Fruit fly (Drosophila melanogaster) whole organism, prepupa: ENCODE data around the gene CG43935.
A peak's percentile ranks its signal among the peaks of the same experiment; 100 is the strongest.

ENCODE experiments used
- Blimp-1 ChIP-seq: fragments of 200-800 bp; sonication (Bioruptor generic); optimal IDR thresholded peaks from 3 replicates; lab custom pipeline; 2017; ENCODE audit warnings: missing biosample characterization, missing genetic modification characterization, mild to moderate bottlenecking, moderate library complexity, missing genetic modification reagents
- CG10669 ChIP-seq: fragments of 200-800 bp; sonication (Bioruptor generic); optimal IDR thresholded peaks from 3 replicates; lab custom pipeline; 2018; ENCODE audit warnings: missing biosample characterization, mild to moderate bottlenecking, missing genetic modification characterization, moderate library complexity
- CG11294 ChIP-seq: fragments of 200-800 bp; sonication (Bioruptor generic); IDR thresholded peaks from 2 replicates; pipeline ENCODE4 v1.3.6; 2022; ENCODE audit warnings: missing biosample characterization, missing genetic modification characterization
- CG11762 ChIP-seq: fragments of 200-800 bp; sonication (Bioruptor generic); optimal IDR thresholded peaks from 3 replicates; lab custom pipeline; 2016; ENCODE audit warnings: missing biosample characterization, missing genetic modification characterization; ENCODE audit not compliant: insufficient read depth
- CG15336 ChIP-seq: fragments of 200-800 bp; sonication (Bioruptor generic); IDR thresholded peaks from 2 replicates; pipeline ENCODE4 v1.3.6; 2022; ENCODE audit warnings: missing biosample characterization, missing genetic modification characterization
- CG1621 ChIP-seq: fragments of 200-800 bp; sonication (Bioruptor generic); optimal IDR thresholded peaks from 3 replicates; lab custom pipeline; 2018; ENCODE audit warnings: missing biosample characterization, mild to moderate bottlenecking, missing genetic modification characterization
- CG3032 ChIP-seq: fragments of 200-800 bp; optimal IDR thresholded peaks from 2 replicates; lab custom pipeline; 2019; ENCODE audit warnings: missing biosample characterization, mild to moderate bottlenecking, missing genetic modification characterization, moderate library complexity
- CG32006 ChIP-seq: fragments of 200-800 bp; sonication (Bioruptor generic); optimal IDR thresholded peaks from 3 replicates; lab custom pipeline; 2017; ENCODE audit warnings: missing biosample characterization, mild to moderate bottlenecking, missing genetic modification characterization
- CG34406 ChIP-seq: fragments of 200-800 bp; sonication (Bioruptor generic); optimal IDR thresholded peaks from 3 replicates; lab custom pipeline; 2016; ENCODE audit warnings: missing biosample characterization, missing genetic modification characterization
- CG4318 ChIP-seq: fragments of 200-800 bp; sonication (Bioruptor generic); optimal IDR thresholded peaks from 3 replicates; lab custom pipeline; 2017; ENCODE audit warnings: missing biosample characterization, mild to moderate bottlenecking, missing genetic modification characterization
- CG6163 ChIP-seq: fragments of 200-800 bp; sonication (Bioruptor generic); IDR thresholded peaks from 3 replicates; pipeline ENCODE4 v1.3.6; 2022; ENCODE audit warnings: missing biosample characterization, missing genetic modification characterization
- CG6276 ChIP-seq: fragments of 200-800 bp; sonication (Bioruptor generic); optimal IDR thresholded peaks from 2 replicates; lab custom pipeline; 2017; ENCODE audit warnings: missing biosample characterization, mild to moderate bottlenecking, missing genetic modification characterization
- CG6792 ChIP-seq: fragments of 200-800 bp; sonication (Bioruptor generic); optimal IDR thresholded peaks from 3 replicates; lab custom pipeline; 2016; ENCODE audit warnings: missing biosample characterization, missing genetic modification characterization
- CG6808 ChIP-seq: fragments of 200-800 bp; sonication (Bioruptor generic); optimal IDR thresholded peaks from 3 replicates; lab custom pipeline; 2017; ENCODE audit warnings: missing biosample characterization, missing genetic modification characterization, mild to moderate bottlenecking, moderate library complexity, missing genetic modification reagents
- CG8119 ChIP-seq: fragments of 200-800 bp; sonication (Bioruptor generic); IDR thresholded peaks from 3 replicates; pipeline ENCODE4 v1.3.6; 2022; ENCODE audit warnings: missing biosample characterization, missing genetic modification characterization
- CG8632 ChIP-seq: fragments of 200-800 bp; sonication (Bioruptor generic); optimal IDR thresholded peaks from 3 replicates; lab custom pipeline; 2016; ENCODE audit warnings: missing biosample characterization, missing genetic modification characterization
- CG9139 ChIP-seq: fragments of 200-800 bp; sonication (Bioruptor generic); optimal IDR thresholded peaks from 3 replicates; lab custom pipeline; 2017; ENCODE audit warnings: missing biosample characterization, mild to moderate bottlenecking, missing genetic modification characterization
- Eip75B ChIP-seq: fragments of 200-800 bp; sonication (Bioruptor generic); optimal IDR thresholded peaks from 3 replicates; lab custom pipeline; 2016; ENCODE audit warnings: missing biosample characterization, missing genetic modification characterization
- Eip78C ChIP-seq: fragments of 200-800 bp; sonication (Bioruptor generic); peaks from one replicate; lab custom pipeline; 2016; ENCODE audit warnings: missing biosample characterization, missing genetic modification characterization
- Ets21C ChIP-seq: fragments of 200-800 bp; sonication (Bioruptor generic); optimal IDR thresholded peaks from 3 replicates; lab custom pipeline; 2016; ENCODE audit warnings: missing biosample characterization, missing genetic modification characterization
- Ets96B ChIP-seq: fragments of 200-800 bp; optimal IDR thresholded peaks from 2 replicates; lab custom pipeline; 2019; ENCODE audit warnings: missing biosample characterization, mild to moderate bottlenecking, missing genetic modification characterization, moderate library complexity
- Hr39 ChIP-seq: fragments of 200-800 bp; sonication (Bioruptor generic); optimal IDR thresholded peaks from 2 replicates; lab custom pipeline; 2016; ENCODE audit warnings: missing biosample characterization, missing genetic modification characterization
- Hr4 ChIP-seq: fragments of 200-800 bp; sonication (Bioruptor generic); optimal IDR thresholded peaks from 3 replicates; lab custom pipeline; 2016; ENCODE audit warnings: missing biosample characterization, missing genetic modification characterization
- Lpt ChIP-seq: fragments of 200-800 bp; sonication (Bioruptor generic); optimal IDR thresholded peaks from 3 replicates; lab custom pipeline; 2016; ENCODE audit warnings: missing biosample characterization, missing genetic modification characterization
- Met ChIP-seq: fragments of 200-800 bp; sonication (Bioruptor generic); optimal IDR thresholded peaks from 3 replicates; lab custom pipeline; 2016; ENCODE audit warnings: missing biosample characterization, missing genetic modification characterization
- Smox ChIP-seq: fragments of 200-800 bp; sonication (Bioruptor generic); optimal IDR thresholded peaks from 3 replicates; lab custom pipeline; 2016; ENCODE audit warnings: missing biosample characterization, missing genetic modification characterization
- Sox102F ChIP-seq: fragments of 200-800 bp; sonication (Bioruptor generic); optimal IDR thresholded peaks from 2 replicates; lab custom pipeline; 2016; ENCODE audit warnings: missing biosample characterization, mild to moderate bottlenecking, missing genetic modification characterization
- Sox14 ChIP-seq: fragments of 200-800 bp; sonication (Bioruptor generic); optimal IDR thresholded peaks from 3 replicates; lab custom pipeline; 2016; ENCODE audit warnings: missing biosample characterization, missing genetic modification characterization
- achi ChIP-seq: fragments of 200-800 bp; sonication (Bioruptor generic); optimal IDR thresholded peaks from 3 replicates; lab custom pipeline; 2016; ENCODE audit warnings: missing biosample characterization, missing genetic modification characterization
- acj6 ChIP-seq: fragments of 200-800 bp; sonication (Bioruptor generic); optimal IDR thresholded peaks from 3 replicates; lab custom pipeline; 2016; ENCODE audit warnings: missing biosample characterization, missing genetic modification characterization
- cyc ChIP-seq: fragments of 200-800 bp; sonication (Bioruptor generic); optimal IDR thresholded peaks from 3 replicates; lab custom pipeline; 2016; ENCODE audit warnings: missing biosample characterization, missing genetic modification characterization
- dac ChIP-seq: fragments of 200-800 bp; sonication (Bioruptor generic); optimal IDR thresholded peaks from 2 replicates; lab custom pipeline; 2017; ENCODE audit warnings: missing biosample characterization, mild to moderate bottlenecking, missing genetic modification characterization
- dsx ChIP-seq: fragments of 200-800 bp; optimal IDR thresholded peaks from 3 replicates; lab custom pipeline; 2019; ENCODE audit warnings: missing biosample characterization, mild to moderate bottlenecking, missing genetic modification characterization, moderate library complexity; ENCODE audit not compliant: poor library complexity, severe bottlenecking
- eg ChIP-seq: fragments of 200-800 bp; sonication (Bioruptor generic); IDR thresholded peaks from 3 replicates; pipeline ENCODE4 v1.3.6; 2022; ENCODE audit warnings: missing biosample characterization, missing genetic modification characterization
- fd59A ChIP-seq: fragments of 200-800 bp; sonication (Bioruptor generic); optimal IDR thresholded peaks from 2 replicates; lab custom pipeline; 2017; ENCODE audit warnings: missing biosample characterization, mild to moderate bottlenecking, missing genetic modification characterization, missing genetic modification reagents
- fd85E ChIP-seq: fragments of 200-800 bp; sonication (Bioruptor generic); optimal IDR thresholded peaks from 3 replicates; lab custom pipeline; 2016; ENCODE audit warnings: missing biosample characterization, missing genetic modification characterization
- fkh ChIP-seq: fragments of 200-800 bp; sonication (Bioruptor generic); optimal IDR thresholded peaks from 3 replicates; lab custom pipeline; 2017; ENCODE audit warnings: missing biosample characterization, mild to moderate bottlenecking, missing genetic modification characterization, moderate library complexity
- lz ChIP-seq: fragments of 200-800 bp; sonication (Bioruptor generic); optimal IDR thresholded peaks from 3 replicates; lab custom pipeline; 2016; ENCODE audit warnings: missing biosample characterization, missing genetic modification characterization
- net ChIP-seq: fragments of 200-800 bp; sonication (Bioruptor generic); optimal IDR thresholded peaks from 3 replicates; lab custom pipeline; 2016; ENCODE audit warnings: missing biosample characterization, missing genetic modification characterization
- pdm3 ChIP-seq: fragments of 200-800 bp; sonication (Bioruptor generic); optimal IDR thresholded peaks from 3 replicates; lab custom pipeline; 2016; ENCODE audit warnings: missing biosample characterization, missing genetic modification characterization
- salr ChIP-seq, 2 experiments: fragments of 200-800 bp; sonication (Bioruptor generic); optimal IDR thresholded peaks; 3 replicates each; lab custom pipeline; 2016 to 2018; ENCODE audit warnings: missing biosample characterization in 2 of 2, missing genetic modification characterization in 2 of 2, mild to moderate bottlenecking in 1 of 2
- spab ChIP-seq: fragments of 200-800 bp; sonication (Bioruptor generic); optimal IDR thresholded peaks from 2 replicates; lab custom pipeline; 2017; ENCODE audit warnings: missing biosample characterization, mild to moderate bottlenecking, missing genetic modification characterization, missing genetic modification reagents
- ss ChIP-seq, 2 experiments: fragments of 200-800 bp; sonication (Bioruptor generic); optimal IDR thresholded peaks; 2 replicates in 1 of 2; 3 replicates in 1 of 2; lab custom pipeline; 2017 to 2018; ENCODE audit warnings: mild to moderate bottlenecking in 2 of 2, missing biosample characterization in 2 of 2, missing genetic modification characterization in 2 of 2, moderate library complexity in 1 of 2
- topi ChIP-seq: fragments of 200-800 bp; sonication (Bioruptor generic); optimal IDR thresholded peaks from 3 replicates; lab custom pipeline; 2016; ENCODE audit warnings: missing biosample characterization, missing genetic modification characterization

The CG43935 gene

dm6 chr3R:27087549-27087948 is 22.3 kb downstream of the CG43935 start, which contains the start of gene Cpr97Ea:
TSS of gene Cpr97Ea (minus strand) at chr3R:27087778.
- TF ChIP-seq salr (GFP tag; optimal IDR thresholded peaks at IDR 0.05; lab: Kevin White, UChicago) (no peak), CG34406 (GFP tag; lab: Kevin White, UChicago) (no peak), fd59A (no peak), Smox (GFP tag; lab: Kevin White, UChicago) (no peak), CG8119 (no peak), CG6792 (no peak), CG11294 (GFP tag; lab: Robert Waterston, UW) (no peak), CG4318 (no peak), Eip78C (GFP tag; lab: Kevin White, UChicago) (peak; percentile 18), spab (GFP tag; lab: Kevin White, UChicago) (no peak), ss (GFP tag; optimal IDR thresholded peaks at IDR 0.05; lab: Kevin White, UChicago) (peak; percentile 0 to 18), CG32006 (GFP tag; lab: Kevin White, UChicago) (no peak), net (no peak), Ets96B (tag; lab: Kevin White, UChicago) (no peak), CG6276 (GFP tag; lab: Kevin White, UChicago) (no peak), CG1621 (peak; percentile 76)

DNA sequence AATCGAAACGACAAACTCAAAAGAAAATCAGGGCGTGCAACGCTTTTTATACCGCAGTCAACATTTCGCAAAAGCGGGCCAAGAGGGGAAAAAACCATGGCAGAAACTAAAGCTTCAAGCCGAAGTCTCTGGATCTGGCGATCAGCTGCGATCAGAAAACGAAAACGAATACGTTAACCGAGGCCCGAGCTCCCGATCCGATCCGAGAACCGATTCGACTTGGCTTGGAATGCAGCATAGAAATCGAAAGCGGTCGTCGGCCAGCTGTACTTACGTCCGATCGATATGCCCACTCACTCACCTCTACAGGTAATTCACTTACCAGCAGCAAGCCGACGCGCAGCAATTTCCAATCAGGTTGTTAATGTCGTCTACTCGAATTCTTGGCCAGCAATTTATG is 25.9 kb downstream of the CG43935 start, which contains the start of gene Cpr97Eb:
TSS of gene Cpr97Eb (minus strand) at position 25 of the 400 bp plus-strand sequence.
- TF ChIP-seq CG8119, result no peak
- no peak for TF ChIP-seq CG6808 (GFP tag; lab: Kevin White, UChicago)
- TF ChIP-seq fd59A, result no peak
- TF ChIP-seq fd85E (GFP tag; lab: Kevin White, UChicago), result no peak
- no peak for TF ChIP-seq CG9139 (GFP tag; lab: Kevin White, UChicago)
- TF ChIP-seq lz, result no peak
- no peak for TF ChIP-seq CG32006 (GFP tag; lab: Kevin White, UChicago)
- 0 out of 3 replicates have a peak, but pooled peaks have one; percentile 21 for TF ChIP-seq eg (GFP tag; lab: Robert Waterston, UW)
- no peak for TF ChIP-seq topi
- TF ChIP-seq Blimp-1 (GFP tag; lab: Kevin White, UChicago), result peak; percentile 84
- peak; percentile 25 for TF ChIP-seq Lpt (GFP tag; lab: Kevin White, UChicago)
- no peak for TF ChIP-seq CG8632 (GFP tag; lab: Kevin White, UChicago)
- TF ChIP-seq CG6163 (GFP tag; lab: Robert Waterston, UW), result peak; percentile 54; the same call in 2 of the 3 replicates
- no peak for TF ChIP-seq cyc (GFP tag; lab: Kevin White, UChicago)
- no peak for TF ChIP-seq CG6276 (GFP tag; lab: Kevin White, UChicago)
- TF ChIP-seq acj6 (GFP tag; lab: Kevin White, UChicago), result no peak
- TF ChIP-seq Eip78C (GFP tag; lab: Kevin White, UChicago), result peak; percentile 18
- TF ChIP-seq pdm3, result no peak
- TF ChIP-seq Met (GFP tag; lab: Kevin White, UChicago), result no peak
- no peak for TF ChIP-seq salr (GFP tag; optimal IDR thresholded peaks at IDR 0.05; lab: Kevin White, UChicago)
- TF ChIP-seq Eip75B (GFP tag; lab: Kevin White, UChicago), result peak; percentile 42
- TF ChIP-seq spab (GFP tag; lab: Kevin White, UChicago), result no peak
- TF ChIP-seq CG34406 (GFP tag; lab: Kevin White, UChicago), result no peak
- no peak for TF ChIP-seq CG3032 (tag; lab: Kevin White, UChicago)
- no peak for TF ChIP-seq Hr39 (GFP tag; lab: Kevin White, UChicago)
- TF ChIP-seq ss (GFP tag; optimal IDR thresholded peaks at IDR 0.05; lab: Kevin White, UChicago), result peak in 1 of 2 experiments; percentile 43
- TF ChIP-seq dac, result no peak
- TF ChIP-seq CG15336, result no peak
- no peak for TF ChIP-seq Sox14 (GFP tag; lab: Kevin White, UChicago)
- no peak for TF ChIP-seq Sox102F (GFP tag; lab: Kevin White, UChicago)

DNA sequence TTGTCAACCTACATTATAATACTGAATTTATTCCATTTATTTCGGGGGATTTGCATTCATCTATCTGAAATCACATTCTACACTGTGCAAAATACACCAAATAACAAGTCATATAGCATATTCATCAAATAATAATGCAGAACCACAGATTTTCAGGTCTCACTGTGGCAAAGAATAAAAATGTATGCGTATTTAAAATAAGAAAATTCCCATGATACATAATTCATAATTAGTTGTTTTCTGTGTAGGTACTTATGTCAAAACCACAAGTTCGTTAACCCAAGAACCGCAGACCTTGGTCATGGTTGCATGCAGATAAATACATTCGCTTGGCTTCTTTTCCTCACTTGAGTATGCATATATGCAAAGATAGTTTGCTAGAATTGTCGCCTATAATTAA is 27.0 kb downstream of the CG43935 start:
- peak; percentile 36 for TF ChIP-seq Hr4 (GFP tag; lab: Kevin White, UChicago)
- peak; percentile 31 for TF ChIP-seq CG3032 (tag; lab: Kevin White, UChicago)
- no peak for TF ChIP-seq Smox (GFP tag; lab: Kevin White, UChicago)
- no peak for TF ChIP-seq CG8632 (GFP tag; lab: Kevin White, UChicago)
- TF ChIP-seq dsx (GFP tag; lab: Kevin White, UChicago), result peak; percentile 20
- no peak for TF ChIP-seq CG34406 (GFP tag; lab: Kevin White, UChicago)
- TF ChIP-seq CG10669 (GFP tag; lab: Kevin White, UChicago), result peak; percentile 35
- peak; percentile 16 for TF ChIP-seq cyc (GFP tag; lab: Kevin White, UChicago)
- peak; percentile 33 for TF ChIP-seq CG6792
- peak; percentile 3 for TF ChIP-seq fd59A
- peak; percentile 1 for TF ChIP-seq lz
- peak; percentile 44 for TF ChIP-seq CG32006 (GFP tag; lab: Kevin White, UChicago)
- no peak for TF ChIP-seq CG9139 (GFP tag; lab: Kevin White, UChicago)
- TF ChIP-seq Sox102F (GFP tag; lab: Kevin White, UChicago), result no peak
- peak; percentile 5 for TF ChIP-seq Ets21C (GFP tag; lab: Kevin White, UChicago)
- peak; percentile 19 for TF ChIP-seq CG6808 (GFP tag; lab: Kevin White, UChicago)
- TF ChIP-seq spab (GFP tag; lab: Kevin White, UChicago), result peak; percentile 4
- peak; percentile 62 for TF ChIP-seq Eip78C (GFP tag; lab: Kevin White, UChicago)
- TF ChIP-seq CG8119, result peak; percentile 29; the same call in 1 of the 3 replicates
- TF ChIP-seq CG15336, result peak; percentile 22; the same call in 1 of the 2 replicates
- TF ChIP-seq achi (GFP tag; lab: Kevin White, UChicago), result peak; percentile 36
- TF ChIP-seq fkh (GFP tag; lab: Kevin White, UChicago), result no peak
- TF ChIP-seq net, result peak; percentile 5
- no peak for TF ChIP-seq CG11762 (GFP tag; lab: Kevin White, UChicago)
- peak; percentile 27 for TF ChIP-seq Sox14 (GFP tag; lab: Kevin White, UChicago)
